Fruit fly (Drosophila melanogaster) whole organism, adult: ENCODE measurements around the gene Taf8.
A peak's percentile ranks its signal among the peaks of the same experiment; 100 is the strongest.

Source experiments
- CG14711 ChIP-seq: fragments of 200-800 bp; sonication (Bioruptor generic); optimal IDR thresholded peaks from 2 replicates; lab custom pipeline; 2018; ENCODE audit warnings: missing biosample characterization, mild to moderate bottlenecking, missing genetic modification characterization, moderate library complexity
- CG7045 ChIP-seq: fragments of 200-800 bp; sonication (Bioruptor generic); optimal IDR thresholded peaks from 2 replicates; lab custom pipeline; 2017; ENCODE audit warnings: missing biosample characterization, mild to moderate bottlenecking, missing genetic modification characterization
- Clk ChIP-seq: fragments of 200-800 bp; sonication (Bioruptor generic); optimal IDR thresholded peaks from 2 replicates; lab custom pipeline; 2017; ENCODE audit warnings: missing biosample characterization, missing genetic modification characterization
- bab1 ChIP-seq: fragments of 200-800 bp; sonication (Bioruptor generic); optimal IDR thresholded peaks from 3 replicates; lab custom pipeline; 2019; ENCODE audit warnings: missing biosample characterization, mild to moderate bottlenecking, missing genetic modification characterization, moderate library complexity
- cic ChIP-seq: fragments of 200-800 bp; sonication (Bioruptor generic); optimal IDR thresholded peaks from 2 replicates; lab custom pipeline; 2017; ENCODE audit warnings: missing biosample characterization, mild to moderate bottlenecking, missing genetic modification characterization, moderate library complexity
- kay ChIP-seq: fragments of 200-800 bp; sonication (Bioruptor generic); peaks from one replicate; lab custom pipeline; 2016; ENCODE audit warnings: missing biosample characterization, missing genetic modification characterization, borderline replicate concordance
- toe ChIP-seq: fragments of 200-800 bp; sonication (Bioruptor generic); optimal IDR thresholded peaks from 2 replicates; lab custom pipeline; 2016; ENCODE audit warnings: missing biosample characterization, missing genetic modification characterization

- TF ChIP-seq CG14711 (tag; lab: Kevin White, UChicago) (no peak), kay (GFP tag; lab: Kevin White, UChicago) (peak; percentile 9), cic (no peak), toe (GFP tag; lab: Kevin White, UChicago) (no peak), bab1 (GFP tag; lab: Kevin White, UChicago) (no peak), Clk (no peak), CG7045 (GFP tag; lab: Kevin White, UChicago) (no peak)
These were observed 15.1 kb downstream of the Taf8 start, which contains the start of gene wupA for dm6 chrX:18116811-18117383.
